Worm (Caenorhabditis elegans) whole organism, midembryonic: ENCODE measurements around the gene B0034.1.

Experiments
- T22C8.4 ChIP-seq: fragments of 200-800 bp; sonication (Bioruptor generic); IDR thresholded peaks from 2 replicates; pipeline ENCODE4 v1.3.6; 2022; ENCODE audit warnings: missing genetic modification characterization, missing compliant biosample characterization
- cog-1 ChIP-seq: sonication (generic microtip); optimal IDR thresholded peaks from 2 replicates; lab custom pipeline; 2016; ENCODE audit warnings: missing genetic modification characterization, missing compliant biosample characterization
- flt-1 ChIP-seq: fragments of 200-800 bp; sonication (Bioruptor generic); IDR thresholded peaks from 2 replicates; pipeline ENCODE4 v1.3.6; 2022; ENCODE audit warnings: missing genetic modification characterization, missing compliant biosample characterization
- klf-2 ChIP-seq: fragments of 200-800 bp; sonication (Bioruptor generic); conservative IDR thresholded peaks from 2 replicates; pipeline ENCODE4 v1.3.6; 2022; ENCODE audit warnings: missing genetic modification reagents, missing genetic modification characterization, missing compliant biosample characterization
- med-1 ChIP-seq: sonication (generic microtip); optimal IDR thresholded peaks from 2 replicates; lab custom pipeline; 2017; ENCODE audit warnings: missing genetic modification characterization, mild to moderate bottlenecking, missing compliant biosample characterization, antibody characterized with exemption, missing genetic modification reagents; ENCODE audit not compliant: insufficient read depth
- ref-1 ChIP-seq: fragments of 200-800 bp; sonication (Bioruptor generic); conservative IDR thresholded peaks from 2 replicates; pipeline ENCODE4 v1.3.6; 2022; ENCODE audit warnings: missing genetic modification reagents, missing genetic modification characterization, missing compliant biosample characterization
- tab-1 ChIP-seq: fragments of 200-800 bp; sonication (Bioruptor generic); IDR thresholded peaks from 2 replicates; pipeline ENCODE4 v1.3.6; 2022; ENCODE audit warnings: missing genetic modification characterization, missing compliant biosample characterization
- ztf-23 ChIP-seq: fragments of 200-800 bp; sonication (Bioruptor generic); IDR thresholded peaks from 2 replicates; pipeline ENCODE4 v1.3.6; 2022; ENCODE audit warnings: missing genetic modification reagents, missing genetic modification characterization, missing compliant biosample characterization
- ztf-29 ChIP-seq: fragments of 200-800 bp; sonication (Bioruptor generic); IDR thresholded peaks from 2 replicates; pipeline ENCODE4 v1.3.6; 2022; ENCODE audit warnings: missing genetic modification reagents, missing genetic modification characterization, missing compliant biosample characterization

Gene B0034.1

DNA sequence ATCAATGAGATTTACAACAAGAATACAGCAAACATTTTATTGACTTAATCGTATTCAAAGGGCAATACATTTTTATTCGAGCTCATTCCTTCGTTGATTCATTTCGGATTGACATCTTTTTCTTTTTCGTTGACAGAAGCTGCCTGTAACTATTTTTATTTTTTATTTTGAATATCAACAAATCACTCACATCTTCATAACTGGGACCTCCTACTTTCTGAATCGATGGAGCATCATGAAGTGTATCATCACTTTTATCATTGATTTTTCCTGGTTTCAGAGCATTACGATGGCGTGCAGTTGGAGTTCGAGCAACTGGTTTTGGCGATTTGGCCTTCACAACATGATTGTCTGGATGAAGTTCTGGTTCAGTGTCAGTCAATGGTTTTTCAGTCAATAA, at the start of gene B0034.1:
B0034.1 (plus strand) TSS at position 301 of the 400 bp plus-strand sequence.
- TF ChIP-seq T22C8.4 (GFP tag; lab: Robert Waterston, UW) (no peak), ztf-29 (GFP tag; lab: Robert Waterston, UW) (no peak), cog-1 (tag; lab: Kevin White, UChicago) (no peak)

- TF ChIP-seq med-1 (GFP tag; lab: Kevin White, UChicago), result no peak
- TF ChIP-seq cog-1 (tag; lab: Kevin White, UChicago), result no peak
- no peak for TF ChIP-seq ref-1 (GFP tag; lab: Robert Waterston, UW)
- TF ChIP-seq tab-1 (GFP tag; lab: Robert Waterston, UW), result no peak
- TF ChIP-seq ztf-23 (GFP tag; lab: Robert Waterston, UW), result no peak
These were observed 46.5 kb upstream of the B0034.1 start, which contains the start of gene vrk-1 for ce11 chrII:5921620-5922019. TSS of gene vrk-1 (plus strand) at chrII:5921967.

- TF ChIP-seq ztf-23 (GFP tag; lab: Robert Waterston, UW), result no peak
- TF ChIP-seq flt-1 (GFP tag; lab: Robert Waterston, UW), result no peak
These were observed 39.6 kb upstream of the B0034.1 start, which contains the start of gene egl-44 for ce11 chrII:5928502-5928901. TSS of gene egl-44 (plus strand) at chrII:5928802.

ce11 chrII:5930095-5930653, 38.0 kb upstream of the B0034.1 start:
- TF ChIP-seq klf-2 (GFP tag; lab: Robert Waterston, UW) (no peak), med-1 (GFP tag; lab: Kevin White, UChicago) (no peak), flt-1 (GFP tag; lab: Robert Waterston, UW) (no peak), tab-1 (GFP tag; lab: Robert Waterston, UW) (no peak), ztf-23 (GFP tag; lab: Robert Waterston, UW) (no peak), ref-1 (GFP tag; lab: Robert Waterston, UW) (no peak), T22C8.4 (GFP tag; lab: Robert Waterston, UW) (no peak), ztf-29 (GFP tag; lab: Robert Waterston, UW) (no peak), cog-1 (tag; lab: Kevin White, UChicago) (no peak)

ce11 chrII:5931109-5931508, 37.0 kb upstream of the B0034.1 start:
- TF ChIP-seq klf-2 (GFP tag; lab: Robert Waterston, UW), result no peak
- TF ChIP-seq T22C8.4 (GFP tag; lab: Robert Waterston, UW), result no peak
- no peak for TF ChIP-seq cog-1 (tag; lab: Kevin White, UChicago)
- TF ChIP-seq med-1 (GFP tag; lab: Kevin White, UChicago), result no peak
- TF ChIP-seq ztf-23 (GFP tag; lab: Robert Waterston, UW), result no peak
- no peak for TF ChIP-seq flt-1 (GFP tag; lab: Robert Waterston, UW)
- TF ChIP-seq ref-1 (GFP tag; lab: Robert Waterston, UW), result no peak
- TF ChIP-seq ztf-29 (GFP tag; lab: Robert Waterston, UW), result no peak
- no peak for TF ChIP-seq tab-1 (GFP tag; lab: Robert Waterston, UW)

- no peak for TF ChIP-seq ztf-29 (GFP tag; lab: Robert Waterston, UW)
These were observed 36.0 kb upstream of the B0034.1 start for ce11 chrII:5931904-5932764.

- TF ChIP-seq med-1 (GFP tag; lab: Kevin White, UChicago) (no peak), ztf-29 (GFP tag; lab: Robert Waterston, UW) (no peak), T22C8.4 (GFP tag; lab: Robert Waterston, UW) (no peak), cog-1 (tag; lab: Kevin White, UChicago) (no peak), tab-1 (GFP tag; lab: Robert Waterston, UW) (0 out of 2 replicates have a peak, but pooled peaks have one; percentile 59), flt-1 (GFP tag; lab: Robert Waterston, UW) (no peak), ref-1 (GFP tag; lab: Robert Waterston, UW) (no peak), ztf-23 (GFP tag; lab: Robert Waterston, UW) (0 out of 2 replicates have a peak, but pooled peaks have one; percentile 38), klf-2 (GFP tag; lab: Robert Waterston, UW) (0 out of 2 replicates have a peak, but pooled peaks have one; percentile 36)
These were observed 35.0 kb upstream of the B0034.1 start for ce11 chrII:5933133-5933532.

DNA sequence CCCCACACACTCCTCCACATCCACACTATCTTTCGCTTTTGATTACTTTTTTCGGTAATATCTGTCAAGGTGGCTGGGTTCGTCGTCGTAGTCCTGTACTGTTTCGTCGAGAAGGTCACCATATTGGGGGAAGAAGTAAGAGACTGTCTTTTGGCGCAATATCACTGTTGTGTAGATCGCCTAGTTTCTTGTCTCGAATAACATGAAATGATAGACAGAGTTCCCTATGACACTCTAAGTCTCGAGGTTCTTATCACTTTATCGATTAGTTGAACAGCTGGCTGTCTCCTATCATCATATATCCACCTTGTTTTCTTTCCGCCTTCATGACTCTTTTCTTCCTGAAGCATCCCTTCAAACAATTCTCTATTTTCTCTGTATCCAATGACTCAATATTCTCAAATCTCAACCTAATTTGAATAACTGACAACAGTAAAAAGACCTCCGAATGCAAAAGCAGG, 34.1 kb upstream of the B0034.1 start:
- TF ChIP-seq klf-2 (GFP tag; lab: Robert Waterston, UW), result no peak
- TF ChIP-seq T22C8.4 (GFP tag; lab: Robert Waterston, UW), result 0 out of 2 replicates have a peak, but pooled peaks have one; percentile 6

DNA sequence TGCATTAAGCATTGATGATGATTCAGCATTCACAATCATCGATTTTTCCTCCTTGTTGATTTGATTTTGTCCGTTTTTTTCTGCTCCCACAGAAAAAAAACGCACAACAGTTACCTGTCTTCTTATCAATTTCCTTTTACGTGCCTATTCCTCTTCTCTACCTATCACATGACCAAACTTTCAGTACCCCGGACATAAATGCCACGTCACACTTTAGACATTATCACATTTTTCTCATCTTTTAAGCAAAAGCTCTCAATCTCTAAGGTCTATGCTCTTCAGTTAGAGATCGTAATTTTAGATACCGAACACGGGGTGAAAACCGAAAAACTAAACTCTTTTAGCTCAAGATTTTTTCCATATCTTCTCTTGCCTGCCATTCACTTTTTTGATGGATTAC, 32.1 kb upstream of the B0034.1 start:
- TF ChIP-seq cog-1 (tag; lab: Kevin White, UChicago) (no peak), tab-1 (GFP tag; lab: Robert Waterston, UW) (no peak), T22C8.4 (GFP tag; lab: Robert Waterston, UW) (no peak), ztf-23 (GFP tag; lab: Robert Waterston, UW) (no peak), ztf-29 (GFP tag; lab: Robert Waterston, UW) (no peak), ref-1 (GFP tag; lab: Robert Waterston, UW) (no peak), flt-1 (GFP tag; lab: Robert Waterston, UW) (no peak), med-1 (GFP tag; lab: Kevin White, UChicago) (no peak), klf-2 (GFP tag; lab: Robert Waterston, UW) (no peak)
